Worm (Caenorhabditis elegans) whole organism, early embryonic: ENCODE data around the gene gln-3.

Source experiments
- ama-1 ChIP-seq: fragments of 150-350 bp; optimal IDR thresholded peaks from 2 replicates; lab custom pipeline; 2014
- ceh-36 ChIP-seq: sonication (generic microtip); optimal IDR thresholded peaks from 2 replicates; lab custom pipeline; 2016; ENCODE audit warnings: missing genetic modification characterization, inconsistent platforms, missing compliant biosample characterization
- hmbx-1 ChIP-seq: sonication (generic microtip); optimal IDR thresholded peaks from 2 replicates; lab custom pipeline; 2016; ENCODE audit warnings: mild to moderate bottlenecking, missing genetic modification characterization, missing compliant biosample characterization
- tbx-11 ChIP-seq: fragments of 200-800 bp; sonication (Bioruptor generic); IDR thresholded peaks from 2 replicates; pipeline ENCODE4 v1.3.6; 2022; ENCODE audit warnings: missing genetic modification characterization, missing compliant biosample characterization
- tbx-37 ChIP-seq: fragments of 200-800 bp; sonication (Bioruptor generic); conservative IDR thresholded peaks from 2 replicates; pipeline ENCODE4 v1.3.6; 2022; ENCODE audit warnings: missing genetic modification reagents, missing genetic modification characterization, missing compliant biosample characterization
- tra-4 ChIP-seq: sonication (generic microtip); optimal IDR thresholded peaks from 2 replicates; lab custom pipeline; 2017; ENCODE audit warnings: missing genetic modification characterization, missing compliant biosample characterization

ce11 chrIV:16192754-16193153 is 22.3 kb upstream of the gln-3 start:
- TF ChIP-seq ama-1 (lab: Kevin White, UChicago) (no peak), tbx-37 (no peak), tra-4 (no peak), ceh-36 (tag; lab: Kevin White, UChicago) (no peak), hmbx-1 (tag; lab: Kevin White, UChicago) (no peak), tbx-11 (no peak)
